Worm (Caenorhabditis elegans) whole organism, L4 larva: Measurements from ENCODE around the gene B0244.7.

Experiments used
- F49E8.2 ChIP-seq: sonication (generic microtip); optimal IDR thresholded peaks from 2 replicates; lab custom pipeline; 2016; ENCODE audit warnings: missing compliant biosample characterization, mild to moderate bottlenecking, missing genetic modification characterization, borderline replicate concordance
- Y75B8A.6 ChIP-seq: fragments of 200-800 bp; sonication (Bioruptor generic); IDR thresholded peaks from 2 replicates; pipeline ENCODE4 v1.3.6; 2022; ENCODE audit warnings: missing genetic modification reagents, missing genetic modification characterization, missing compliant biosample characterization
- ceh-28 ChIP-seq: fragments of 150-350 bp; optimal IDR thresholded peaks from 2 replicates; lab custom pipeline; 2014; ENCODE audit warnings: missing biosample characterization, missing genetic modification reagents, missing genetic modification characterization
- duxl-1 ChIP-seq: sonication (generic microtip); optimal IDR thresholded peaks from 2 replicates; lab custom pipeline; 2016; ENCODE audit warnings: mild to moderate bottlenecking, missing genetic modification characterization, moderate library complexity, missing compliant biosample characterization; ENCODE audit not compliant: poor library complexity
- egl-27 ChIP-seq: sonication (generic microtip); optimal IDR thresholded peaks from 3 replicates; lab custom pipeline; 2017; ENCODE audit warnings: missing biosample characterization, missing genetic modification reagents, missing genetic modification characterization
- egl-43 ChIP-seq: fragments of 200-800 bp; sonication (Bioruptor generic); IDR thresholded peaks from 2 replicates; pipeline ENCODE4 v1.3.6; 2022; ENCODE audit warnings: missing genetic modification reagents, missing genetic modification characterization, missing compliant biosample characterization
- hif-1 ChIP-seq, 2 experiments: sonication (generic microtip); optimal IDR thresholded peaks; 2 replicates each; lab custom pipeline; 2016 to 2017; ENCODE audit warnings: missing compliant biosample characterization in 2 of 2, missing genetic modification characterization in 2 of 2, missing genetic modification reagents in 2 of 2, missing genotype in 2 of 2, mild to moderate bottlenecking in 1 of 2
- hlh-30 ChIP-seq: sonication (generic microtip); optimal IDR thresholded peaks from 2 replicates; lab custom pipeline; 2017; ENCODE audit warnings: antibody characterized with exemption, mild to moderate bottlenecking, missing genetic modification characterization, missing compliant biosample characterization; ENCODE audit not compliant: insufficient read depth
- jun-1 ChIP-seq: fragments of 150-350 bp; optimal IDR thresholded peaks from 2 replicates; lab custom pipeline; 2014; ENCODE audit warnings: missing biosample characterization, missing genetic modification reagents, missing genetic modification characterization
- snpc-1.2 ChIP-seq: fragments of 200-800 bp; sonication (Bioruptor generic); IDR thresholded peaks from 2 replicates; pipeline ENCODE4 v1.3.6; 2022; ENCODE audit warnings: missing genetic modification reagents, missing genetic modification characterization, missing compliant biosample characterization

DNA sequence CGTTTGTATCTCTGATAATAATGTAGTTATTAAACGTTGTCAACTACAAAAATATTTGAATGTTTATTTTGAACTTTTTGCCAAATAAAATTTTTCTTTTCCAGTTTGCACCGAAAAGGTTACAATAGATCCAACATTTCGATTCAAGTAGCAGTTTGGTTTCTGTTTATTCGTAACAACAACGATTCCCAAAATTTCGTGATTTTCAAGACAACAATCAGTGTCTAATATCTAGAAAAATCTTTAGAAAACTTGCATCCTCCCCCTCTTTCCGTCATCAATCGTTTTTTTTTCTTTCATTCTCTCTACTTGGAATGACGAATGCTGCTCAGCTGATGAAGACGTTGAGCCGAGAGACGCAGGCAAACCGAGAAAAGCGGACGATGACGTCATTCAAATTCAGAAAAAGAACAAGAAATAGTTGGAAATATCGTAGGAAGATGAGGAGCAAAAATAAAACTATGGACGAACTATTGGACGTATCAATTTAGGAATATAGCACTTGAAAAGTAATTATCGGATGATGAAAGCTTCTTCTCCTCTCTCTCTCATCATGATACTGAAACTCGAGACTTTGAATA, 27.3 kb downstream of the B0244.7 start:
- no peak for TF ChIP-seq duxl-1
- no peak for TF ChIP-seq snpc-1.2 (GFP tag; lab: Robert Waterston, UW)
- peak in 1 of 2 experiments; percentile 65 for TF ChIP-seq hif-1 (tag; optimal IDR thresholded peaks at IDR 0.05; lab: Kevin White, UChicago)
- TF ChIP-seq Y75B8A.6 (GFP tag; lab: Robert Waterston, UW): no peak
- TF ChIP-seq hlh-30: peak; percentile 63
- TF ChIP-seq egl-27 (tag; lab: Kevin White, UChicago): no peak
- no peak for TF ChIP-seq F49E8.2 (tag; lab: Kevin White, UChicago)
- TF ChIP-seq jun-1 (tag; lab: Kevin White, UChicago): no peak
- 0 out of 2 replicates have a peak, but pooled peaks have one; percentile 29 for TF ChIP-seq egl-43
- no peak for TF ChIP-seq ceh-28 (tag; lab: Kevin White, UChicago)
